Fruit fly (Drosophila melanogaster) whole organism, embryonic: Measurements from ENCODE around the gene CG34180.

ENCODE experiments used
- Asciz ChIP-seq: fragments of 200-800 bp; sonication (Bioruptor generic); optimal IDR thresholded peaks from 2 replicates; lab custom pipeline; 2017; ENCODE audit warnings: missing biosample characterization, mild to moderate bottlenecking, missing genetic modification characterization, missing genetic modification reagents
- Blimp-1 ChIP-seq: fragments of 200-800 bp; sonication (Bioruptor generic); optimal IDR thresholded peaks from 3 replicates; lab custom pipeline; 2018; ENCODE audit warnings: missing biosample characterization, missing genetic modification characterization, mild to moderate bottlenecking, moderate library complexity, missing genetic modification reagents
- CG10267 ChIP-seq: fragments of 200-800 bp; sonication (Bioruptor generic); optimal IDR thresholded peaks from 2 replicates; lab custom pipeline; 2018; ENCODE audit warnings: missing biosample characterization, mild to moderate bottlenecking, missing genetic modification characterization, moderate library complexity
- CG13775 ChIP-seq: fragments of 200-800 bp; sonication (Bioruptor generic); optimal IDR thresholded peaks from 3 replicates; lab custom pipeline; 2017; ENCODE audit warnings: missing biosample characterization, mild to moderate bottlenecking, missing genetic modification characterization
- CG14860 ChIP-seq: fragments of 200-800 bp; sonication (Bioruptor generic); IDR thresholded peaks from 3 replicates; pipeline ENCODE4 v1.3.6; 2022; ENCODE audit warnings: missing biosample characterization, missing genetic modification characterization; ENCODE audit not compliant: partially characterized antibody
- CG17829 ChIP-seq: fragments of 200-800 bp; optimal IDR thresholded peaks from 2 replicates; lab custom pipeline; 2019; ENCODE audit warnings: missing biosample characterization, mild to moderate bottlenecking, missing genetic modification characterization, moderate library complexity
- CG18011 ChIP-seq: fragments of 200-800 bp; sonication (Bioruptor generic); optimal IDR thresholded peaks from 2 replicates; lab custom pipeline; 2017; ENCODE audit warnings: missing biosample characterization, missing genetic modification characterization, mild to moderate bottlenecking, moderate library complexity, missing genotype
- CG1832 ChIP-seq: fragments of 200-800 bp; sonication (Bioruptor generic); optimal IDR thresholded peaks from 2 replicates; lab custom pipeline; 2017; ENCODE audit warnings: missing biosample characterization, mild to moderate bottlenecking, missing genetic modification characterization, inconsistent platforms
- CG18619 ChIP-seq: fragments of 200-800 bp; sonication (Bioruptor generic); optimal IDR thresholded peaks from 3 replicates; lab custom pipeline; 2017; ENCODE audit warnings: missing biosample characterization, mild to moderate bottlenecking, missing genetic modification characterization
- CG2129 ChIP-seq: fragments of 200-800 bp; sonication (Bioruptor generic); IDR thresholded peaks from 2 replicates; pipeline ENCODE4 v1.3.6; 2022; ENCODE audit warnings: missing biosample characterization, missing genetic modification characterization; ENCODE audit not compliant: partially characterized antibody
- CG31224 ChIP-seq: fragments of 200-800 bp; sonication (Bioruptor generic); IDR thresholded peaks from 2 replicates; pipeline ENCODE4 v1.3.6; 2022; ENCODE audit warnings: missing biosample characterization, missing genetic modification characterization
- CG6683 ChIP-seq: fragments of 200-800 bp; sonication (Bioruptor generic); optimal IDR thresholded peaks from 2 replicates; lab custom pipeline; 2017; ENCODE audit warnings: missing biosample characterization, mild to moderate bottlenecking, missing genetic modification characterization, missing genetic modification reagents
- CG7556 ChIP-seq: fragments of 200-800 bp; sonication (Bioruptor generic); optimal IDR thresholded peaks from 2 replicates; lab custom pipeline; 2017; ENCODE audit warnings: missing biosample characterization, mild to moderate bottlenecking, missing genetic modification characterization
- CG8281 ChIP-seq: fragments of 200-800 bp; sonication (Bioruptor generic); optimal IDR thresholded peaks from 2 replicates; lab custom pipeline; 2018; ENCODE audit warnings: missing biosample characterization, mild to moderate bottlenecking, missing genetic modification characterization, moderate library complexity
- CG8359 ChIP-seq: fragments of 200-800 bp; sonication (Bioruptor generic); optimal IDR thresholded peaks from 2 replicates; lab custom pipeline; 2017; ENCODE audit warnings: missing biosample characterization, mild to moderate bottlenecking, missing genetic modification characterization, borderline replicate concordance
- CG9727 ChIP-seq: fragments of 200-800 bp; sonication (Bioruptor generic); optimal IDR thresholded peaks from 3 replicates; lab custom pipeline; 2017; ENCODE audit warnings: missing biosample characterization, mild to moderate bottlenecking, missing genetic modification characterization
- CG9876 ChIP-seq: fragments of 200-800 bp; sonication (Bioruptor generic); optimal IDR thresholded peaks from 2 replicates; lab custom pipeline; 2016; ENCODE audit warnings: missing biosample characterization, missing genetic modification characterization
- CG9932 ChIP-seq: fragments of 200-800 bp; sonication (Bioruptor generic); IDR thresholded peaks from 2 replicates; pipeline ENCODE4 v1.3.6; 2022; ENCODE audit warnings: missing biosample characterization, missing genetic modification characterization
- Chrac-16 ChIP-seq: fragments of 200-800 bp; sonication (Bioruptor generic); optimal IDR thresholded peaks from 3 replicates; lab custom pipeline; 2016; ENCODE audit warnings: missing biosample characterization, missing genetic modification characterization
- CoRest ChIP-seq: fragments of 200-800 bp; sonication (Bioruptor generic); optimal IDR thresholded peaks from 3 replicates; lab custom pipeline; 2018; ENCODE audit warnings: missing biosample characterization, mild to moderate bottlenecking, missing genetic modification characterization, moderate library complexity
- Ets97D ChIP-seq: fragments of 200-800 bp; sonication (Bioruptor generic); optimal IDR thresholded peaks from 3 replicates; lab custom pipeline; 2016; ENCODE audit warnings: missing biosample characterization, missing genetic modification characterization
- Hr51 ChIP-seq, 2 experiments: fragments of 200-800 bp; sonication (Bioruptor generic); optimal IDR thresholded peaks; 2 replicates in 1 of 2; 3 replicates in 1 of 2; lab custom pipeline; 2016 to 2018; ENCODE audit warnings: missing biosample characterization in 2 of 2, missing genetic modification characterization in 2 of 2, mild to moderate bottlenecking in 1 of 2, moderate library complexity in 1 of 2
- Hr78 ChIP-seq, 2 experiments: fragments of 200-800 bp in 1 of 2; fragments of >200 bp in 1 of 2; sonication (Bioruptor generic) in 1 of 2; optimal IDR thresholded peaks; 2 replicates each; lab custom pipeline; 2017 to 2019; ENCODE audit warnings: missing biosample characterization in 2 of 2, missing genetic modification characterization in 2 of 2, mild to moderate bottlenecking in 1 of 2, moderate library complexity in 1 of 2
- Kr ChIP-seq: fragments of 200-800 bp; sonication (Bioruptor generic); optimal IDR thresholded peaks from 2 replicates; lab custom pipeline; 2017; ENCODE audit warnings: missing biosample characterization, mild to moderate bottlenecking, missing genetic modification characterization
- MESR4 ChIP-seq: fragments of 200-800 bp; sonication (Bioruptor generic); optimal IDR thresholded peaks from 2 replicates; lab custom pipeline; 2018; ENCODE audit warnings: missing biosample characterization, mild to moderate bottlenecking, missing genetic modification characterization, moderate library complexity
- NC2β ChIP-seq: fragments of 200-800 bp; sonication (Bioruptor generic); optimal IDR thresholded peaks from 2 replicates; lab custom pipeline; 2016; ENCODE audit warnings: missing biosample characterization, missing genetic modification characterization
- NK7.1 ChIP-seq: fragments of 200-800 bp; sonication (Bioruptor generic); optimal IDR thresholded peaks from 3 replicates; lab custom pipeline; 2016; ENCODE audit warnings: missing biosample characterization, missing genetic modification characterization
- NfI ChIP-seq: fragments of 200-800 bp; sonication (Bioruptor generic); optimal IDR thresholded peaks from 3 replicates; lab custom pipeline; 2018; ENCODE audit warnings: missing biosample characterization, mild to moderate bottlenecking, missing genetic modification characterization, moderate library complexity
- Opbp ChIP-seq: fragments of 200-800 bp; sonication (Bioruptor generic); IDR thresholded peaks from 3 replicates; pipeline ENCODE4 v1.3.6; 2022; ENCODE audit warnings: missing biosample characterization, missing genetic modification characterization; ENCODE audit not compliant: partially characterized antibody
- Ptx1 ChIP-seq: fragments of 200-800 bp; sonication (Bioruptor generic); IDR thresholded peaks from 2 replicates; pipeline ENCODE4 v1.3.6; 2022; ENCODE audit warnings: missing biosample characterization, missing genetic modification characterization
- Sry-δ ChIP-seq: fragments of 200-800 bp; sonication (Bioruptor generic); optimal IDR thresholded peaks from 2 replicates; lab custom pipeline; 2016; ENCODE audit warnings: missing biosample characterization, missing genetic modification characterization
- bigmax ChIP-seq: fragments of 200-800 bp; sonication (Bioruptor generic); optimal IDR thresholded peaks from 2 replicates; lab custom pipeline; 2018; ENCODE audit warnings: missing biosample characterization, mild to moderate bottlenecking, missing genetic modification characterization
- cato ChIP-seq: fragments of 200-800 bp; sonication (Bioruptor generic); optimal IDR thresholded peaks from 2 replicates; lab custom pipeline; 2016; ENCODE audit warnings: missing biosample characterization, missing genetic modification characterization, borderline replicate concordance
- cg ChIP-seq: fragments of 200-800 bp; sonication (Bioruptor generic); optimal IDR thresholded peaks from 3 replicates; lab custom pipeline; 2019; ENCODE audit warnings: missing biosample characterization, mild to moderate bottlenecking, missing genetic modification characterization, moderate library complexity
- chinmo ChIP-seq: fragments of 200-800 bp; sonication (Bioruptor generic); IDR thresholded peaks from 4 replicates; pipeline ENCODE4 v1.3.6; 2022; ENCODE audit warnings: missing biosample characterization, missing genetic modification characterization; ENCODE audit not compliant: partially characterized antibody
- dysf ChIP-seq: fragments of 200-800 bp; sonication (Bioruptor generic); IDR thresholded peaks from 3 replicates; pipeline ENCODE4 v1.3.6; 2022; ENCODE audit warnings: missing biosample characterization, missing genetic modification characterization
- gt ChIP-seq: fragments of 200-800 bp; sonication (Bioruptor generic); IDR thresholded peaks from 2 replicates; pipeline ENCODE4 v1.3.6; 2022; ENCODE audit warnings: missing biosample characterization, missing genetic modification characterization
- h ChIP-seq: fragments of >200 bp; optimal IDR thresholded peaks from 2 replicates; lab custom pipeline; 2017
- inv ChIP-seq: fragments of 200-800 bp; sonication (Bioruptor generic); IDR thresholded peaks from 2 replicates; pipeline ENCODE4 v1.3.6; 2022; ENCODE audit warnings: missing biosample characterization, missing genetic modification characterization; ENCODE audit not compliant: partially characterized antibody
- luna ChIP-seq: fragments of 200-800 bp; sonication (Bioruptor generic); optimal IDR thresholded peaks from 2 replicates; lab custom pipeline; 2016; ENCODE audit warnings: missing biosample characterization, missing genetic modification characterization
- nerfin-2 ChIP-seq: fragments of 200-800 bp; sonication (Bioruptor generic); IDR thresholded peaks from 2 replicates; pipeline ENCODE4 v1.3.6; 2022; ENCODE audit warnings: missing biosample characterization, missing genetic modification characterization; ENCODE audit not compliant: partially characterized antibody
- phol ChIP-seq: fragments of 200-800 bp; sonication (Bioruptor generic); optimal IDR thresholded peaks from 3 replicates; lab custom pipeline; 2018; ENCODE audit warnings: missing biosample characterization, mild to moderate bottlenecking, missing genetic modification characterization, moderate library complexity
- pnt ChIP-seq: fragments of 200-800 bp; sonication (Bioruptor generic); optimal IDR thresholded peaks from 3 replicates; lab custom pipeline; 2016; ENCODE audit warnings: missing biosample characterization, missing genetic modification characterization
- prd ChIP-seq, 3 experiments: fragments of >200 bp in 2 of 3; fragments of 200-800 bp in 1 of 3; sonication (Bioruptor generic) in 1 of 3; optimal IDR thresholded peaks in 2 of 3; IDR thresholded peaks in 1 of 3; 2 replicates in 2 of 3; 3 replicates in 1 of 3; pipeline versions ENCODE4 v1.3.6 to Lab custom; 2017 to 2022; ENCODE audit warnings: missing biosample characterization in 1 of 3, missing genetic modification characterization in 1 of 3
- stwl ChIP-seq: fragments of 200-800 bp; sonication (Bioruptor generic); optimal IDR thresholded peaks from 3 replicates; lab custom pipeline; 2018; ENCODE audit warnings: missing biosample characterization, mild to moderate bottlenecking, missing genetic modification characterization, moderate library complexity
- ttk ChIP-seq: fragments of 200-800 bp; sonication (Bioruptor generic); IDR thresholded peaks from 2 replicates; pipeline ENCODE4 v2.1.2; 2022; ENCODE audit warnings: missing biosample characterization, missing genetic modification characterization
- unc-4 ChIP-seq: fragments of 200-800 bp; sonication (Bioruptor generic); IDR thresholded peaks from 2 replicates; pipeline ENCODE4 v1.3.6; 2022; ENCODE audit warnings: missing biosample characterization, missing genetic modification characterization; ENCODE audit not compliant: partially characterized antibody
- vnd ChIP-seq: fragments of 200-800 bp; sonication (Bioruptor generic); IDR thresholded peaks from 3 replicates; pipeline ENCODE4 v1.3.6; 2022; ENCODE audit warnings: missing biosample characterization, missing genetic modification characterization; ENCODE audit not compliant: partially characterized antibody
- zen ChIP-seq: fragments of 200-800 bp; sonication (Bioruptor generic); optimal IDR thresholded peaks from 3 replicates; lab custom pipeline; 2018; ENCODE audit warnings: missing biosample characterization, mild to moderate bottlenecking, missing genetic modification characterization, moderate library complexity

Gene CG34180

dm6 chr2L:6050575-6050974 lies 9.7 kb upstream of the CG34180 start, which contains the start of gene CG9135:
Gene CG9135 (plus strand): TSS chr2L:6050800.
- TF ChIP-seq CG2129 (GFP tag; lab: Robert Waterston, UW) (peak; percentile 90), Asciz (GFP tag; lab: Kevin White, UChicago) (no peak), Hr51 (GFP tag; optimal IDR thresholded peaks at IDR 0.05; lab: Kevin White, UChicago) (no peak), CoRest (tag; lab: Kevin White, UChicago) (peak; percentile 54), pnt (GFP tag; lab: Kevin White, UChicago) (no peak), CG10267 (tag; lab: Kevin White, UChicago) (peak; percentile 19), chinmo (peak; percentile 98), CG7556 (GFP tag; lab: Kevin White, UChicago) (no peak), CG9932 (GFP tag; lab: Robert Waterston, UW) (peak; percentile 59; the same call in 1 of the 2 replicates), h (lab: Kevin White, UChicago) (no peak), CG14860 (GFP tag; lab: Robert Waterston, UW) (peak; percentile 99), vnd (GFP tag; lab: Robert Waterston, UW) (peak; percentile 99), CG6683 (GFP tag; lab: Kevin White, UChicago) (no peak), CG8359 (no peak), cato (GFP tag; lab: Kevin White, UChicago) (no peak), gt (no peak), CG31224 (no peak), Kr (no peak), NfI (GFP tag; lab: Kevin White, UChicago) (no peak), NC2β (no peak), CG13775 (no peak), stwl (tag; lab: Kevin White, UChicago) (peak; percentile 78), unc-4 (peak; percentile 99), zen (tag; lab: Kevin White, UChicago) (peak; percentile 56), NK7.1 (no peak), MESR4 (peak; percentile 32), luna (GFP tag; lab: Kevin White, UChicago) (peak; percentile 6), Hr78 (GFP tag; optimal IDR thresholded peaks at IDR 0.05; lab: Kevin White, UChicago) (no peak), phol (tag; lab: Kevin White, UChicago) (peak; percentile 41), CG18011 (GFP tag; lab: Kevin White, UChicago) (no peak), CG1832 (no peak), bigmax (GFP tag; lab: Kevin White, UChicago) (peak; percentile 88), Sry-δ (GFP tag; lab: Kevin White, UChicago) (peak; percentile 84), CG18619 (GFP tag; lab: Kevin White, UChicago) (no peak), Chrac-16 (GFP tag; lab: Kevin White, UChicago) (no peak), CG8281 (tag; lab: Kevin White, UChicago) (no peak), CG17829 (tag; lab: Kevin White, UChicago) (peak; percentile 34), inv (peak; percentile 98), prd (optimal IDR thresholded peaks at IDR 0.05; lab: Kevin White, UChicago) (no peak), prd (GFP tag; IDR thresholded peaks at IDR 0.05; lab: Robert Waterston, UW) (no peak), dysf (GFP tag; lab: Robert Waterston, UW) (no peak), ttk (GFP tag; lab: Robert Waterston, UW) (no peak), Ets97D (GFP tag; lab: Kevin White, UChicago) (peak; percentile 10), CG9727 (GFP tag; lab: Kevin White, UChicago) (no peak), CG9876 (GFP tag; lab: Kevin White, UChicago) (no peak), Ptx1 (no peak), nerfin-2 (GFP tag; lab: Robert Waterston, UW) (peak; percentile 99), cg (no peak), Blimp-1 (GFP tag; lab: Kevin White, UChicago) (no peak), Opbp (GFP tag; lab: Robert Waterston, UW) (peak; percentile 99)
